Worm (Caenorhabditis elegans) whole organism, L1 larva: ENCODE data around the gene F26F12.2.

Experiments used
- C16A3.4 ChIP-seq: fragments of 150-350 bp; optimal IDR thresholded peaks from 2 replicates; lab custom pipeline; 2014; ENCODE audit warnings: missing biosample characterization, missing genetic modification characterization
- aly-2 ChIP-seq: fragments of 150-350 bp; optimal IDR thresholded peaks from 2 replicates; lab custom pipeline; 2014; ENCODE audit warnings: missing biosample characterization, missing genetic modification characterization
- ama-1 ChIP-seq: fragments of 150-350 bp; optimal IDR thresholded peaks from 2 replicates; lab custom pipeline; 2014
- ceh-82 ChIP-seq, 3 experiments: fragments of 150-350 bp in 1 of 3; sonication (generic microtip) in 2 of 3; optimal IDR thresholded peaks; 2 replicates each; lab custom pipeline; 2014 to 2017; ENCODE audit warnings: missing biosample characterization in 3 of 3, missing genetic modification characterization in 3 of 3
- ceh-90 ChIP-seq: sonication (generic microtip); optimal IDR thresholded peaks from 2 replicates; lab custom pipeline; 2016; ENCODE audit warnings: missing genetic modification characterization, missing compliant biosample characterization
- ces-1 ChIP-seq: fragments of 150-350 bp; optimal IDR thresholded peaks from 2 replicates; lab custom pipeline; 2014; ENCODE audit warnings: missing biosample characterization, missing genetic modification reagents, missing genetic modification characterization
- dpl-1 ChIP-seq, 3 experiments: fragments of 150-350 bp in 2 of 3; sonication (generic microtip) in 1 of 3; optimal IDR thresholded peaks; 2 replicates each; lab custom pipeline; 2014 to 2017; ENCODE audit warnings: missing biosample characterization in 3 of 3, missing genetic modification characterization in 3 of 3, missing genetic modification reagents in 3 of 3
- efl-1 ChIP-seq, 4 experiments: fragments of 150-350 bp; optimal IDR thresholded peaks in 3 of 4; peaks in 1 of 4; 1 replicate in 1 of 4; 2 replicates in 3 of 4; lab custom pipeline; 2014; ENCODE audit warnings: missing biosample characterization in 2 of 4, missing genetic modification characterization in 2 of 4, missing genetic modification reagents in 2 of 4
- elt-3 ChIP-seq, 6 experiments: fragments of 150-350 bp in 1 of 6; sonication (generic microtip); optimal IDR thresholded peaks; 2 replicates each; lab custom pipeline; 2017 to 2018; ENCODE audit warnings: missing biosample characterization in 6 of 6, missing genetic modification characterization in 6 of 6, inconsistent platforms in 1 of 6
- fkh-4 ChIP-seq: sonication (generic microtip); optimal IDR thresholded peaks from 2 replicates; lab custom pipeline; 2016; ENCODE audit warnings: missing compliant biosample characterization, missing genetic modification characterization, borderline replicate concordance
- grh-1 ChIP-seq: fragments of 200-800 bp; sonication (Bioruptor generic); IDR thresholded peaks from 2 replicates; pipeline ENCODE4 v1.3.6; 2022; ENCODE audit warnings: missing genetic modification reagents, missing genetic modification characterization, missing compliant biosample characterization
- hlh-17 ChIP-seq: fragments of 200-800 bp; sonication (Bioruptor generic); optimal IDR thresholded peaks from 2 replicates; lab custom pipeline; 2018; ENCODE audit warnings: missing genetic modification characterization, mild to moderate bottlenecking, missing compliant biosample characterization, moderate library complexity, borderline replicate concordance
- irx-1 ChIP-seq: sonication (generic microtip); optimal IDR thresholded peaks from 2 replicates; lab custom pipeline; 2016; ENCODE audit warnings: missing genetic modification characterization, missing compliant biosample characterization
- lin-13 ChIP-seq: fragments of 150-350 bp; optimal IDR thresholded peaks from 2 replicates; lab custom pipeline; 2014; ENCODE audit warnings: missing biosample characterization, missing genetic modification reagents, missing genetic modification characterization
- lin-14 ChIP-seq: fragments of 200-800 bp; sonication (Bioruptor generic); optimal IDR thresholded peaks from 2 replicates; lab custom pipeline; 2018; ENCODE audit warnings: mild to moderate bottlenecking, missing genetic modification characterization, moderate library complexity, missing compliant biosample characterization
- lin-15B ChIP-seq: fragments of 150-350 bp; sonication (generic microtip); optimal IDR thresholded peaks from 3 replicates; lab custom pipeline; 2014; ENCODE audit warnings: missing biosample characterization, missing genetic modification characterization
- lin-35 ChIP-seq, 2 experiments: fragments of 150-350 bp; optimal IDR thresholded peaks; 2 replicates each; lab custom pipeline; 2014; ENCODE audit warnings: missing biosample characterization in 2 of 2, missing genetic modification characterization in 2 of 2, missing genetic modification reagents in 2 of 2
- lin-39 ChIP-seq: fragments of 150-350 bp; optimal IDR thresholded peaks from 2 replicates; lab custom pipeline; 2014; ENCODE audit warnings: missing biosample characterization, missing genetic modification reagents, missing genetic modification characterization
- mef-2 ChIP-seq: fragments of 150-350 bp; optimal IDR thresholded peaks from 2 replicates; lab custom pipeline; 2014; ENCODE audit warnings: missing biosample characterization, missing genetic modification characterization
- nhr-11 ChIP-seq: fragments of 150-350 bp; optimal IDR thresholded peaks from 2 replicates; lab custom pipeline; 2014; ENCODE audit warnings: missing biosample characterization, missing genetic modification characterization
- nhr-19 ChIP-seq: fragments of 200-800 bp; sonication (Bioruptor generic); conservative IDR thresholded peaks from 2 replicates; pipeline ENCODE4 v1.3.6; 2022; ENCODE audit warnings: missing genetic modification characterization, missing compliant biosample characterization
- nhr-20 ChIP-seq: sonication (generic microtip); optimal IDR thresholded peaks from 2 replicates; lab custom pipeline; 2016; ENCODE audit warnings: mild to moderate bottlenecking, missing genetic modification characterization, missing compliant biosample characterization
- nhr-28 ChIP-seq: fragments of 150-350 bp; optimal IDR thresholded peaks from 2 replicates; lab custom pipeline; 2014; ENCODE audit warnings: missing biosample characterization, missing genetic modification characterization
- nhr-47 ChIP-seq: sonication (generic microtip); optimal IDR thresholded peaks from 2 replicates; lab custom pipeline; 2016; ENCODE audit warnings: mild to moderate bottlenecking, missing genetic modification characterization, moderate library complexity, missing compliant biosample characterization
- nhr-84 ChIP-seq: sonication (generic microtip); optimal IDR thresholded peaks from 2 replicates; lab custom pipeline; 2017; ENCODE audit warnings: missing biosample characterization, missing genetic modification characterization
- nhr-85 ChIP-seq: sonication (generic microtip); peaks from one replicate; lab custom pipeline; 2016; ENCODE audit warnings: missing genetic modification characterization, inconsistent platforms, missing compliant biosample characterization
- pag-3 ChIP-seq: sonication (generic microtip); optimal IDR thresholded peaks from 2 replicates; lab custom pipeline; 2017; ENCODE audit warnings: missing genetic modification characterization, mild to moderate bottlenecking, missing compliant biosample characterization, antibody characterized with exemption, borderline replicate concordance; ENCODE audit not compliant: insufficient read depth
- pax-3 ChIP-seq: fragments of 200-800 bp; sonication (Bioruptor generic); optimal IDR thresholded peaks from 2 replicates; lab custom pipeline; 2018; ENCODE audit warnings: mild to moderate bottlenecking, missing genetic modification characterization, moderate library complexity, missing compliant biosample characterization
- rnt-1 ChIP-seq: sonication (generic microtip); optimal IDR thresholded peaks from 2 replicates; lab custom pipeline; 2016; ENCODE audit warnings: mild to moderate bottlenecking, missing genetic modification characterization, moderate library complexity, missing compliant biosample characterization
- snu-23 ChIP-seq: sonication (generic microtip); optimal IDR thresholded peaks from 2 replicates; lab custom pipeline; 2016; ENCODE audit warnings: missing genetic modification characterization, missing compliant biosample characterization
- sptf-1 ChIP-seq: fragments of 150-350 bp; optimal IDR thresholded peaks from 2 replicates; lab custom pipeline; 2014; ENCODE audit warnings: missing biosample characterization, missing genetic modification characterization
- sup-37 ChIP-seq: fragments of 200-800 bp; sonication (Bioruptor generic); optimal IDR thresholded peaks from 2 replicates; lab custom pipeline; 2018; ENCODE audit warnings: mild to moderate bottlenecking, missing genetic modification characterization, missing compliant biosample characterization
- tlp-1 ChIP-seq: fragments of 150-350 bp; optimal IDR thresholded peaks from 2 replicates; lab custom pipeline; 2014; ENCODE audit warnings: missing biosample characterization, missing genetic modification characterization
- unc-62 ChIP-seq: fragments of 150-350 bp; optimal IDR thresholded peaks from 2 replicates; lab custom pipeline; 2014; ENCODE audit warnings: missing biosample characterization, missing genetic modification reagents, missing genetic modification characterization
- unc-86 ChIP-seq: sonication (generic microtip); optimal IDR thresholded peaks from 2 replicates; lab custom pipeline; 2016; ENCODE audit warnings: missing genetic modification characterization, missing compliant biosample characterization
- vab-15 ChIP-seq: sonication (generic microtip); optimal IDR thresholded peaks from 2 replicates; lab custom pipeline; 2017; ENCODE audit warnings: missing genotype, mild to moderate bottlenecking, missing genetic modification characterization, missing compliant biosample characterization
- zip-4 ChIP-seq: fragments of 200-800 bp; sonication (Bioruptor generic); optimal IDR thresholded peaks from 2 replicates; lab custom pipeline; 2018; ENCODE audit warnings: mild to moderate bottlenecking, missing genetic modification characterization, moderate library complexity, missing compliant biosample characterization
- ztf-11 ChIP-seq, 2 experiments: sonication (generic microtip); optimal IDR thresholded peaks; 2 replicates each; lab custom pipeline; 2016 to 2017; ENCODE audit warnings: missing genetic modification characterization in 2 of 2, missing biosample characterization in 1 of 2, missing compliant biosample characterization in 1 of 2

Gene F26F12.2

DNA sequence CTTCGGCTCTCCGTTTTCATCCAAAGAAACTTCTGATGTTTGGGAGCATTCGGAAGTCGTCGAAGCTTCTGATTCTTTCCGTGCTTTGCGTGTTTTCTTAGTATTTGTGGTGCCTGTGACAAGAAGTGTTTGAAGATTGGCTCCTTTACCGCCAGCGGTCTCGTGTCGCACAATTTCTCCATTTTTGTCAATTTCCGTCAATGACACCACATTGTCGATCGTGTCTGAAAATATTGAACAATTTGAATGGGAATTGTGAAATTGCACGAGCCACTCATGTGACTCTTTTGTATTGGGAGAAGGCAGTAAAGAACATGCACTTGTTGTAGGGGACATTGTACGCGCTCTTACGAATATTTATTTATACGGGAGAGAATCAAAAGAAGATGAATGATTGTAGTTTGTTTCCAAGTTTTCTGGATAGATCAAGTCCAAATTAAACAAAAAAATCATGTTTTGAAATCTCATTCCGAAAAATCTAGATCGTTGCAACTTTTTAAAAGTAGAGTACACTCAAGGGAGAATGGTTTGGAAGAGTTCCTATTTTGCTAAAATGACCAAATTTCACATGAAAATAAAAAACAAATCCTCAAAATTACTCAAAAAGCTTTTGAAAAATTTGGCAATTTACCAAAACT lies 4.2 kb upstream of the F26F12.2 start:
- TF ChIP-seq nhr-47 (tag; lab: Kevin White, UChicago) (no peak), lin-15B (no peak), snu-23 (peak; percentile 1), nhr-28 (tag; lab: Kevin White, UChicago) (no peak), C16A3.4 (no peak), zip-4 (GFP tag; lab: Kevin White, UChicago) (no peak), sup-37 (GFP tag; lab: Kevin White, UChicago) (no peak), lin-35 (GFP tag; optimal IDR thresholded peaks at IDR 0.05; lab: Kevin White, UChicago) (peak in 1 of 2 experiments; percentile 55), nhr-20 (tag; lab: Kevin White, UChicago) (no peak), lin-39 (no peak), ces-1 (GFP tag; lab: Kevin White, UChicago) (no peak), ceh-90 (tag; lab: Kevin White, UChicago) (no peak), pag-3 (tag; lab: Kevin White, UChicago) (no peak), mef-2 (no peak), vab-15 (tag; lab: Kevin White, UChicago) (no peak), lin-14 (no peak), nhr-85 (tag; lab: Kevin White, UChicago) (peak; percentile 66), hlh-17 (GFP tag; lab: Kevin White, UChicago) (no peak), elt-3 (tag; optimal IDR thresholded peaks at IDR 0.05; lab: Kevin White, UChicago) (no peak), efl-1 (optimal IDR thresholded peaks at IDR 0.05; lab: Kevin White, UChicago) (no peak), efl-1 (GFP tag; optimal IDR thresholded peaks at IDR 0.05 in 1 of 2; lab: Kevin White, UChicago) (peak in 1 of 2 experiments; percentile 74), tlp-1 (tag; lab: Kevin White, UChicago) (no peak), rnt-1 (peak; percentile 2), irx-1 (tag; lab: Kevin White, UChicago) (peak; percentile 27), pax-3 (tag; lab: Kevin White, UChicago) (peak; percentile 54), grh-1 (no peak)
- TF ChIP-seq, all 84 proteins: peak for 7

DNA sequence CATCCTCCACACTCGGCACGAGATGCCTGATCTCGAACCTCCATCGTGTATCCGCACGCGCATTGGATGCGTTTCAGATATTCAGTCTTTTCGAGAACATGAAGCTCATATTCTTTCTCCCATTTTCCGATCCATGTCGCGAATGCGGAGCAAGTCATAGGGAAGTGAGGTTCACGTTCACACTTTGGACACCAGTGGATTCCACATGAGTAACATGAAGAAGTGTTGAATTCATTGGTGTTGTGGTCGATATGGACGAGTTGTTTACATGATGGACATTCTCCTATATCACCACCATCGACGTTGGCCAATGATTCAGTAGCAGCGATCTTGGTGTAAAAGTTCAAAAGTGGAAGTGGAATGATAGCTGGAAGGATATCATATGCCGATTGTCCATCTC lies 2.5 kb upstream of the F26F12.2 start:
- TF ChIP-seq nhr-28 (tag; lab: Kevin White, UChicago) (no peak), ama-1 (lab: Kevin White, UChicago) (peak; percentile 80)

DNA sequence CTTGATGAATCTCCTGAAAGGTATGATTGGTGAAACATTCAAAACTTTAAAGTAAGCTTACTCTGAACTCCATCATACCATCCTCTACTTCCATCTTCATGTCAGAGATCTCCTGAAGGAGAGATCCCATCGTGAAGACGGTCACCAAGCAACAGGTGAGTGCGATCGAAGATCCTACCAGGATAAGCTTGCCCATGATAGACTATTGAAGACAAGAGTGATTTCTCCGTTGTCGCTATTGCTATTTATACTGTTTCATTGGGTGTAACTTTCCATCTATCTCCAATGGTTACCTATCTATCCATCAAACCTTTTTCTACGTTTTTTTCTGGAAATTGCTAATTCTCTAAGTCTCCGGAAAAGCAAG lies 1.8 kb downstream of the F26F12.2 start, which contains the start of gene col-140:
Gene col-140 (minus strand): TSS at position 219 of the 367 bp plus-strand sequence.
- no peak for TF ChIP-seq sptf-1 (tag; lab: Kevin White, UChicago)
- no peak for TF ChIP-seq ztf-11 (tag; optimal IDR thresholded peaks at IDR 0.05; lab: Kevin White, UChicago)
- TF ChIP-seq aly-2 = no peak
- TF ChIP-seq unc-62 (GFP tag; lab: Kevin White, UChicago) = no peak
- TF ChIP-seq rnt-1 = no peak
- TF ChIP-seq ceh-82 (tag; optimal IDR thresholded peaks at IDR 0.05; lab: Kevin White, UChicago) = no peak
- no peak for TF ChIP-seq nhr-11 (tag; lab: Kevin White, UChicago)
- peak; percentile 33 for TF ChIP-seq nhr-85 (tag; lab: Kevin White, UChicago)
- TF ChIP-seq nhr-84 = no peak
- no peak for TF ChIP-seq nhr-19 (GFP tag; lab: Robert Waterston, UW)
- TF ChIP-seq fkh-4 (tag; lab: Kevin White, UChicago) = no peak
- TF ChIP-seq lin-13 (GFP tag; lab: Kevin White, UChicago) = no peak
- TF ChIP-seq lin-35 (GFP tag; optimal IDR thresholded peaks at IDR 0.05; lab: Kevin White, UChicago) = no peak
- no peak for TF ChIP-seq lin-15B
- TF ChIP-seq dpl-1 (GFP tag; optimal IDR thresholded peaks at IDR 0.05; lab: Kevin White, UChicago) = no peak
- TF ChIP-seq unc-86 (tag; lab: Kevin White, UChicago) = no peak
- TF ChIP-seq efl-1 (optimal IDR thresholded peaks at IDR 0.05; lab: Kevin White, UChicago) = no peak
- peak in 1 of 2 experiments; percentile 70 for TF ChIP-seq efl-1 (GFP tag; optimal IDR thresholded peaks at IDR 0.05 in 1 of 2; lab: Kevin White, UChicago)
